Fruit fly (Drosophila melanogaster): ENCODE data around the gene RecQ5.

The RecQ5 gene

DNA sequence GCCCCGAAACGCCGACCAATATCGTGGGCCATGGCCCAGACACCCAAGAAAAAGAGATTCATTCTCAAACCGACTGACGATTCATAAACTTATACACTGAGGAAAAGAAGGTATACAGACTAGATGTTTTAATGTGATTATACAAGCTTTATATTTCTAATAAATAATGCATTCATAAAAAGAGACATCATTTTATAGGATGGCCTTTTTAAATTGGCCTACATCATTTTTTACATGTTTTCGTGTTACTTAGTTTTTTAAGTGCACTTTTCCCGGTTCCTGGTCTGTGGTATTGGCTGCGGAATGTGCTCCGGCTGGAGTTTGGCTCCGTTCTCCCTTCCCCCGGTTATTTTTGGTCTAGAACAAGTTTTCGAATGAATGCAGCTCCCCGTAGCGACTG, 20.7 kb upstream of the RecQ5 start (continued):
- TF ChIP-seq Hmr (GFP tag; optimal IDR thresholded peaks at IDR 0.05) (peak; percentile 41), lov (optimal IDR thresholded peaks at IDR 0.05) (no peak), lov (GFP tag; IDR thresholded peaks at IDR 0.05) (peak; percentile 75; the same call in 2 of the 3 replicates), twi (tag; optimal IDR thresholded peaks at IDR 0.05) (peak; percentile 77), Eip74EF (GFP tag; optimal IDR thresholded peaks at IDR 0.05) (peak in 1 of 2 experiments; percentile 66), CG10431 (GFP tag; optimal IDR thresholded peaks at IDR 0.05) (peak; percentile 83), ab (GFP tag; optimal IDR thresholded peaks at IDR 0.05) (peak; percentile 20), CG9215 (GFP tag; IDR thresholded peaks at IDR 0.05) (peak; percentile 35; the same call in 1 of the 2 replicates), Gsc (GFP tag; IDR thresholded peaks at IDR 0.05) (no peak), corto (GFP tag; optimal IDR thresholded peaks at IDR 0.05) (peak; percentile 63), CG12104 (GFP tag; optimal IDR thresholded peaks at IDR 0.05) (peak; percentile 29), luna (GFP tag; optimal IDR thresholded peaks at IDR 0.05) (no peak), CG14014 (GFP tag; IDR thresholded peaks at IDR 0.05) (peak; percentile 27; the same call in 1 of the 2 replicates), bsh (GFP tag; optimal IDR thresholded peaks at IDR 0.05) (peak; percentile 93 to 98), CG4404 (GFP tag; IDR thresholded peaks at IDR 0.05) (peak; percentile 54), gem (tag; optimal IDR thresholded peaks at IDR 0.05) (peak; percentile 88), Side (GFP tag; optimal IDR thresholded peaks at IDR 0.05) (peak; percentile 69), CG12391 (tag; optimal IDR thresholded peaks at IDR 0.05) (peak; percentile 91), Abd-B (GFP tag; optimal IDR thresholded peaks at IDR 0.05) (peak; percentile 72), dimm (GFP tag; IDR thresholded peaks at IDR 0.05) (no peak), ato (GFP tag; IDR thresholded peaks at IDR 0.05; ENCODE audit: partially characterized antibody) (no peak), gsb (GFP tag; IDR thresholded peaks at IDR 0.05) (no peak), CG10267 (tag; optimal IDR thresholded peaks at IDR 0.05) (peak; percentile 87), CG15601 (tag; optimal IDR thresholded peaks at IDR 0.05) (peak; percentile 95), CG11456 (GFP tag; IDR thresholded peaks at IDR 0.05) (peak; percentile 62; the same call in 1 of the 3 replicates), kah (GFP tag; optimal IDR thresholded peaks at IDR 0.05) (no peak), CG11723 (GFP tag; optimal IDR thresholded peaks at IDR 0.05) (peak; percentile 67), CG9817 (tag; optimal IDR thresholded peaks at IDR 0.05) (peak; percentile 5), B-H1 (GFP tag; IDR thresholded peaks at IDR 0.05) (peak; percentile 66; the same call in 2 of the 3 replicates), CG31224 (GFP tag; IDR thresholded peaks at IDR 0.05) (no peak), NC2β (GFP tag; optimal IDR thresholded peaks at IDR 0.05) (peak; percentile 86), dati (GFP tag; IDR thresholded peaks at IDR 0.05) (peak; percentile 67), CG13424 (tag; optimal IDR thresholded peaks at IDR 0.05) (peak; percentile 78), CG17829 (tag; optimal IDR thresholded peaks at IDR 0.05) (peak; percentile 92), CG33213 (GFP tag; optimal IDR thresholded peaks at IDR 0.05) (peak; percentile 23), dmrt11E (tag; optimal IDR thresholded peaks at IDR 0.05) (peak; percentile 94), trem (tag; optimal IDR thresholded peaks at IDR 0.05) (peak; percentile 89), psq (GFP tag; optimal IDR thresholded peaks at IDR 0.05) (peak; percentile 38), Hr78 (GFP tag; optimal IDR thresholded peaks at IDR 0.05) (peak in 1 of 2 experiments; percentile 64), CG34422 (GFP tag; IDR thresholded peaks at IDR 0.05) (no peak), vfl (GFP tag; optimal IDR thresholded peaks at IDR 0.05) (no peak), CG18619 (GFP tag; optimal IDR thresholded peaks at IDR 0.05) (peak; percentile 57), gfzf (GFP tag; optimal IDR thresholded peaks at IDR 0.05) (no peak), CG6272 (GFP tag; IDR thresholded peaks at IDR 0.05) (no peak), CG4328 (GFP tag; optimal IDR thresholded peaks at IDR 0.05) (peak; percentile 30), Hr3 (GFP tag; optimal IDR thresholded peaks at IDR 0.05) (peak; percentile 79), grn (GFP tag; optimal IDR thresholded peaks at IDR 0.05) (no peak), Nf-YC (tag; optimal IDR thresholded peaks at IDR 0.05) (no peak), ash1 (GFP tag; optimal IDR thresholded peaks at IDR 0.05) (no peak), al (GFP tag; IDR thresholded peaks at IDR 0.05) (no peak; the same call in 1 of the 2 replicates)
